Fruit fly (Drosophila melanogaster): Measurements from ENCODE around the gene Oat.

DNA sequence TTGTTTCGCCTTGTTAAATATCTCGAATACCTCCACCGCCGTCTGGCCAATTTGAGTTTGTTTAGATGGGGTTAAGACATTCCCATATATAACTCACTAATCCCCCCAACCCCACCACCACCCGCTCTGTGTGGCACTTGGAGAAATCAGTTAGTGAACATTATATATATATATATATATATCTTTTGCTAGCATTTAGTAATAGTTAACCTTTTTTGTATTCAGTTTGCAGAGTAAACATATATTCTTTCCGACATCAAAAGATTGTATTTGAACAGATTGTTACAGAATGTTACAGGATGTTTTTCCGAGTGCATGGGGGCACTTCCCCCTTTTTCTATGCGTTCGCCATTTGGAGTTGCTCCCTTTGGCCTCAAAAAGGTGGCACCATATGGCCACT, 20.8 kb upstream of the Oat start:
- TF ChIP-seq psq (optimal IDR thresholded peaks at IDR 0.05) (no peak), h (optimal IDR thresholded peaks at IDR 0.05) (no peak), insv (optimal IDR thresholded peaks at IDR 0.05) (no peak)

All from Kc167 (cell line).